Worm (Caenorhabditis elegans): ENCODE data around the gene F26D2.10.

F26D2.10 gene

ce11 chrV:16459377-16459776, 30.0 kb upstream of the F26D2.10 start:
- TF ChIP-seq sox-4 (tag; optimal IDR thresholded peaks at IDR 0.05) = no peak
- no peak for TF ChIP-seq ama-1 (optimal IDR thresholded peaks at IDR 0.05)
- no peak for TF ChIP-seq nhr-11 (tag; optimal IDR thresholded peaks at IDR 0.05)
- no peak for TF ChIP-seq fax-1 (tag; optimal IDR thresholded peaks at IDR 0.05)
- TF ChIP-seq pag-3 (tag; optimal IDR thresholded peaks at IDR 0.05; ENCODE audit: borderline replicate concordance) = no peak

ce11 chrV:16458714-16459113, 29.3 kb upstream of the F26D2.10 start, which contains the start of gene str-15:
str-15 (minus strand) TSS chrV:16458814.
- TF ChIP-seq nhr-232 (tag; optimal IDR thresholded peaks at IDR 0.05) = no peak
- no peak for TF ChIP-seq fkh-10 (GFP tag; optimal IDR thresholded peaks at IDR 0.05)
- no peak for TF ChIP-seq elt-4 (tag; optimal IDR thresholded peaks at IDR 0.05)
- no peak for TF ChIP-seq pros-1 (tag; optimal IDR thresholded peaks at IDR 0.05)
- no peak for TF ChIP-seq C38D4.7 (GFP tag; optimal IDR thresholded peaks at IDR 0.05)
- no peak for TF ChIP-seq ztf-16 (tag; optimal IDR thresholded peaks at IDR 0.05)
- no peak for TF ChIP-seq pat-9 (tag; optimal IDR thresholded peaks at IDR 0.05)
- TF ChIP-seq npax-4 (tag; optimal IDR thresholded peaks at IDR 0.05) = no peak
- TF ChIP-seq ceh-19 (GFP tag; optimal IDR thresholded peaks at IDR 0.05) = no peak
- TF ChIP-seq unc-86 (tag; optimal IDR thresholded peaks at IDR 0.05) = no peak

- TF ChIP-seq hlh-13 (GFP tag; optimal IDR thresholded peaks at IDR 0.05) (no peak), ceh-31 (tag; optimal IDR thresholded peaks at IDR 0.05) (no peak), hlh-8 (tag; optimal IDR thresholded peaks at IDR 0.05) (no peak), eyg-1 (tag; optimal IDR thresholded peaks at IDR 0.05) (no peak), pqm-1 (tag; optimal IDR thresholded peaks at IDR 0.05) (no peak), nfya-1 (tag; optimal IDR thresholded peaks at IDR 0.05) (no peak), syd-9 (tag; optimal IDR thresholded peaks at IDR 0.05) (no peak), tbx-7 (tag; optimal IDR thresholded peaks at IDR 0.05) (no peak), hlh-15 (tag; optimal IDR thresholded peaks at IDR 0.05) (no peak), sox-4 (tag; optimal IDR thresholded peaks at IDR 0.05) (no peak), ztf-16 (tag; optimal IDR thresholded peaks at IDR 0.05) (no peak), ceh-14 (tag; optimal IDR thresholded peaks at IDR 0.05) (no peak), sox-2 (GFP tag; IDR thresholded peaks at IDR 0.05) (no peak), ceh-6 (GFP tag; optimal IDR thresholded peaks at IDR 0.05) (no peak), ahr-1 (tag; optimal IDR thresholded peaks at IDR 0.05) (no peak), rnt-1 (tag; optimal IDR thresholded peaks at IDR 0.05) (no peak)
Observed at ce11 chrV:16455065-16455464, 25.7 kb upstream of the F26D2.10 start, which contains the start of gene str-14. str-14 (minus strand) TSS chrV:16455165.

ce11 chrV:16447735-16448134, 18.3 kb upstream of the F26D2.10 start, which contains the start of gene T08G3.13:
T08G3.13 (plus strand) TSS chrV:16448035.
- no peak for TF ChIP-seq K09A11.1 (tag; optimal IDR thresholded peaks at IDR 0.05; ENCODE audit: insufficient read depth)
- no peak for TF ChIP-seq pag-3 (tag; optimal IDR thresholded peaks at IDR 0.05; ENCODE audit: borderline replicate concordance)

- TF ChIP-seq dve-1 (tag; optimal IDR thresholded peaks at IDR 0.05) (peak; percentile 70), hlh-13 (GFP tag; optimal IDR thresholded peaks at IDR 0.05) (no peak)
Observed at ce11 chrV:16446191-16446590, 16.8 kb upstream of the F26D2.10 start.

ce11 chrV:16445676-16446075, 16.3 kb upstream of the F26D2.10 start, which contains the start of gene T08G3.6:
T08G3.6 (plus strand) TSS chrV:16445976.
- TF ChIP-seq ref-2 (tag; optimal IDR thresholded peaks at IDR 0.05) (no peak), nhr-11 (tag; optimal IDR thresholded peaks at IDR 0.05) (no peak), C08G9.2 (tag; optimal IDR thresholded peaks at IDR 0.05) (no peak), ceh-14 (tag; optimal IDR thresholded peaks at IDR 0.05) (no peak)
